Worm (Caenorhabditis elegans) whole organism, L1 larva: ENCODE results near the gene Y44A6D.6.

ENCODE experiments used
- F16B12.6 ChIP-seq: fragments of 150-350 bp; optimal IDR thresholded peaks from 2 replicates; lab custom pipeline; 2014; ENCODE audit warnings: missing biosample characterization, missing genetic modification characterization
- efl-3 ChIP-seq: fragments of 200-800 bp; sonication (Bioruptor generic); optimal IDR thresholded peaks from 2 replicates; lab custom pipeline; 2018; ENCODE audit warnings: mild to moderate bottlenecking, missing genetic modification characterization, missing compliant biosample characterization
- fkh-10 ChIP-seq: sonication (generic microtip); optimal IDR thresholded peaks from 2 replicates; lab custom pipeline; 2017; ENCODE audit warnings: missing biosample characterization, missing genetic modification reagents, missing genetic modification characterization
- fos-1 ChIP-seq: fragments of 150-350 bp; optimal IDR thresholded peaks from 2 replicates; lab custom pipeline; 2014; ENCODE audit warnings: missing biosample characterization, missing genetic modification characterization
- lir-3 ChIP-seq: sonication (generic microtip); optimal IDR thresholded peaks from 2 replicates; lab custom pipeline; 2016; ENCODE audit warnings: mild to moderate bottlenecking, missing genetic modification characterization, moderate library complexity, missing compliant biosample characterization; ENCODE audit not compliant: poor library complexity
- lsy-2 ChIP-seq, 2 experiments: fragments of 150-350 bp; optimal IDR thresholded peaks; 2 replicates each; lab custom pipeline; 2014; ENCODE audit warnings: missing biosample characterization in 2 of 2, missing genetic modification characterization in 2 of 2
- mep-1 ChIP-seq: fragments of 150-350 bp; optimal IDR thresholded peaks from 2 replicates; lab custom pipeline; 2014; ENCODE audit warnings: missing biosample characterization, missing genetic modification characterization
- nhr-11 ChIP-seq: fragments of 150-350 bp; optimal IDR thresholded peaks from 2 replicates; lab custom pipeline; 2014; ENCODE audit warnings: missing biosample characterization, missing genetic modification characterization
- nhr-47 ChIP-seq: sonication (generic microtip); optimal IDR thresholded peaks from 2 replicates; lab custom pipeline; 2016; ENCODE audit warnings: mild to moderate bottlenecking, missing genetic modification characterization, moderate library complexity, missing compliant biosample characterization
- sptf-1 ChIP-seq: fragments of 150-350 bp; optimal IDR thresholded peaks from 2 replicates; lab custom pipeline; 2014; ENCODE audit warnings: missing biosample characterization, missing genetic modification characterization
- swsn-7 ChIP-seq: sonication (generic microtip); optimal IDR thresholded peaks from 2 replicates; lab custom pipeline; 2016; ENCODE audit warnings: missing genetic modification characterization, missing compliant biosample characterization
- unc-62 ChIP-seq: fragments of 150-350 bp; optimal IDR thresholded peaks from 2 replicates; lab custom pipeline; 2014; ENCODE audit warnings: missing biosample characterization, missing genetic modification reagents, missing genetic modification characterization

- TF ChIP-seq mep-1 (tag; lab: Kevin White, UChicago), result no peak
- TF ChIP-seq nhr-11, result no peak
- no peak for TF ChIP-seq unc-62 (GFP tag; lab: Kevin White, UChicago)
- no peak for TF ChIP-seq nhr-47 (tag; lab: Kevin White, UChicago)
- TF ChIP-seq swsn-7 (tag; lab: Kevin White, UChicago), result no peak
- TF ChIP-seq sptf-1 (tag; lab: Kevin White, UChicago), result no peak
- no peak for TF ChIP-seq fkh-10 (GFP tag; lab: Kevin White, UChicago)
- no peak for TF ChIP-seq efl-3 (GFP tag; lab: Kevin White, UChicago)
- no peak for TF ChIP-seq F16B12.6 (tag; lab: Kevin White, UChicago)
- TF ChIP-seq lsy-2 (tag; optimal IDR thresholded peaks at IDR 0.05; lab: Kevin White, UChicago), result no peak
- TF ChIP-seq lir-3, result no peak
- no peak for TF ChIP-seq fos-1 (tag; lab: Kevin White, UChicago)
These were observed 12.9 kb downstream of the Y44A6D.6 start, which contains the start of gene T03D8.6 for ce11 chrV:20820033-20820432.
